Worm (Caenorhabditis elegans): ENCODE data around the gene rpl-7A.
"Not testable (repeated sequence)": the region's sequence is repeated elsewhere in the genome, so short reads cannot be mapped to it uniquely, and the experiment has no call there.

Gene rpl-7A

ce11 chrIV:4393488-4393887, 3.1 kb upstream of the rpl-7A start:
- no peak for TF ChIP-seq dao-5 (tag; optimal IDR thresholded peaks at IDR 0.05)
- peak; percentile 29 for TF ChIP-seq W03F9.2 (tag; optimal IDR thresholded peaks at IDR 0.05)
- no peak for TF ChIP-seq him-1 (tag; optimal IDR thresholded peaks at IDR 0.05)

DNA sequence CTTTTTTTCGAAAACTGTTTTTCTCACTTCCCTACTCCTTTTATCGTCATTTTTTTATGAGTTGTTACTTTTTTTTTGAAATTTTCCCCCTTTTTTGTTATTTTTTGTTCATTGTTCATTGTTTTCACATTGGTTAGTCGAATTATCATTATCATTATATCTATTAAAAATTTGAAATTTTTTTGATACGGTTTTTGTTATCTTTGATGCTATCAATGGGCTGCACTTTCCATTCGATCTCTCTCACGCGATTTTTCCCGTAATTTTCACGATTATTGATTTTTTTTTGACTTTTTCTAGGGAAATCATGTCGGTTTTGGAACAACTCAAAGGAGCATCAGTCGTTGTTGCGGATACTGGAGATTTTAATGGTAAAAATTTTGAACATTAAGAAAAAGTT, 4.0 kb downstream of the rpl-7A start, which contains the start of gene tald-1:
Gene tald-1 (plus strand): TSS at position 301 of the 400 bp plus-strand sequence.
- TF ChIP-seq W03F9.2 (tag; optimal IDR thresholded peaks at IDR 0.05) (no peak), dao-5 (tag; optimal IDR thresholded peaks at IDR 0.05) (no peak), him-1 (tag; optimal IDR thresholded peaks at IDR 0.05) (no peak)

DNA sequence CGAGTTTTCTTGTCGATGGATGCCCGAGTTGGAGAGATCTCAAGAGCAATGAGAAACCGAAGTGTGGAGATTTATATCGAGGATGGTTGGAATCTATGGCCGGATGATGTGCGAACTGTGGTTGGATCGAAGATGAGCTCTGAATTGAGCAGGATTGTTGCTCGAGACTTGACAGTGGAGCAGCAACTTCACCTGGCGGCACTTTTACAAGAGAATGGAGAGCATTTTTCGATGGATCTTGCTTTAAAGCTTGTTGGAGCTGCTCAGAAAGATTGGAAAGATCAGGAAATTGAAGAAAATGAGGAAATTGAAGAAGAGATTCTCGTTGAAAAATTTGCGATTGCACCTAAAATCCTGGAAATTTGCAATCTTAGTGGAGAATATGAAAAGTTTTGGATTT, 21.3 kb downstream of the rpl-7A start:
- no peak for TF ChIP-seq W03F9.2 (tag; optimal IDR thresholded peaks at IDR 0.05)
- TF ChIP-seq dao-5 (tag; optimal IDR thresholded peaks at IDR 0.05): no peak
- TF ChIP-seq him-1 (tag; optimal IDR thresholded peaks at IDR 0.05): no peak

ce11 chrIV:4360497-4360896, 29.9 kb downstream of the rpl-7A start, which contains the start of gene F55F10.1:
TSS of gene F55F10.1 (plus strand) at chrIV:4360837.
- peak; percentile 67 for TF ChIP-seq W03F9.2 (tag; optimal IDR thresholded peaks at IDR 0.05)
- no peak for TF ChIP-seq him-1 (tag; optimal IDR thresholded peaks at IDR 0.05)
- no peak for TF ChIP-seq dao-5 (tag; optimal IDR thresholded peaks at IDR 0.05)

DNA sequence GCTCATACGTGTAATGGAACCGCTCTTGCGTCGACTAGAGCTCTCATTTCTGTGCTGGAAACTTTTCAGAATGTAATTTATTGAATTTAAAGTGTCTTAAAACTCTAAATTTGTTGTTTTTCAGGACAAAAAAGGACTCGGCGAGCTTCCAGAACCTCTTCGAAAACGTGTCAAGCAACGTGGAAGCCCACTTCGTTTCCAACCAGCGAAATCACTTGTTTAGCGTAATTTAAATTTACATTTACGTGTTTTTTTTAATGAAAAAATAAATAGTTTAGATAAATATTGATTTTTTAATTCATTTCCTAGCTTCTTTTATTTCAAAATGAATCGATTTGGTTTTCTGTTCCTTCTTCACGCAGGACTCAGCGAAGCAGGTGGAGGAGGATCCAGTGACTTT, 30.7 kb downstream of the rpl-7A start, which contains the start of gene F55F10.3:
Gene F55F10.3 (plus strand): TSS at position 301 of the 400 bp plus-strand sequence.
- TF ChIP-seq W03F9.2 (tag; optimal IDR thresholded peaks at IDR 0.05) (no peak), dao-5 (tag; optimal IDR thresholded peaks at IDR 0.05) (no peak), him-1 (tag; optimal IDR thresholded peaks at IDR 0.05) (no peak)

ce11 chrIV:4357296-4357695, 33.1 kb downstream of the rpl-7A start, which contains the start of gene sars-2:
TSS of gene sars-2 (plus strand) at chrIV:4357636.
- TF ChIP-seq dao-5 (tag; optimal IDR thresholded peaks at IDR 0.05) (no peak), him-1 (tag; optimal IDR thresholded peaks at IDR 0.05) (no peak), W03F9.2 (tag; optimal IDR thresholded peaks at IDR 0.05) (no peak)

ce11 chrIV:4356879-4357278, 33.5 kb downstream of the rpl-7A start, which contains the start of gene W03B1.9:
TSS of gene W03B1.9 (minus strand) at chrIV:4356979.
- TF ChIP-seq him-1 (tag; optimal IDR thresholded peaks at IDR 0.05) (no peak), dao-5 (tag; optimal IDR thresholded peaks at IDR 0.05) (no peak), W03F9.2 (tag; optimal IDR thresholded peaks at IDR 0.05) (no peak)

DNA sequence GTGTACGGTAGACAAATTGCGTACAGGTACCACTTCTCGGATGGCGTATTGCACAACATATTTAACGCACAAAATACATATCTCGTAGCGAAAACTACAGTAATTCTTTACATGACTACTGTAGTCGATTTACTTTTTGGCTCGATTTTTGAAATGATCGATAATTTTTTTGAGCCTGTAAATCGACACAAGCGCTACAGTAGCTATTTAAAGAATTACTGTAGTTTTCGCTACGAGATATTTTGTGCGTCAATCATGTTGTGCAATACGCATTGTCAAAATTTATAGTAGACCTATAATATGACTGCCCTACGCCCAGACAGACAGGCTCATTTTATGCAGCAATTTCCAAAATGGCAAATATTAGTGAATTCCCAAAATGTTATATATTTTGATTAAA, 42.2 kb downstream of the rpl-7A start, which contains the start of gene W03B1.5:
Gene W03B1.5 (plus strand): TSS at position 301 of the 400 bp plus-strand sequence.
- TF ChIP-seq W03F9.2, him-1, dao-5 (tag; optimal IDR thresholded peaks at IDR 0.05): not testable (repeated sequence)

ce11 chrIV:4347578-4348003, 42.8 kb downstream of the rpl-7A start:
- TF ChIP-seq him-1 (tag; optimal IDR thresholded peaks at IDR 0.05) (no peak), dao-5 (tag; optimal IDR thresholded peaks at IDR 0.05) (no peak), W03F9.2 (tag; optimal IDR thresholded peaks at IDR 0.05) (no peak)

ce11 chrIV:4346512-4346911, 43.9 kb downstream of the rpl-7A start, which contains the start of gene oac-52:
TSS of gene oac-52 (minus strand) at chrIV:4346612.
- TF ChIP-seq him-1 (tag; optimal IDR thresholded peaks at IDR 0.05): no peak
- TF ChIP-seq dao-5 (tag; optimal IDR thresholded peaks at IDR 0.05): no peak

ce11 chrIV:4344828-4345227, 45.6 kb downstream of the rpl-7A start:
- TF ChIP-seq him-1 (tag; optimal IDR thresholded peaks at IDR 0.05) (no peak), W03F9.2 (tag; optimal IDR thresholded peaks at IDR 0.05) (no peak), dao-5 (tag; optimal IDR thresholded peaks at IDR 0.05) (no peak)
